Worm (Caenorhabditis elegans): ENCODE data around the gene nst-1.

Gene nst-1

ce11 chrII:8248745-8249144 lies 34.3 kb downstream of the nst-1 start, which contains the start of the genes F35C11.2 and F35C11.4:
Gene F35C11.2 (minus strand): TSS chrII:8248834.
Gene F35C11.4 (plus strand): TSS chrII:8249004.
- TF ChIP-seq nhr-237 (tag; optimal IDR thresholded peaks at IDR 0.05) = no peak
- TF ChIP-seq efl-1 (optimal IDR thresholded peaks at IDR 0.05) = no peak
- TF ChIP-seq efl-1 (GFP tag; optimal IDR thresholded peaks at IDR 0.05 in 1 of 2) = peak in 1 of 2 experiments; percentile 85
- TF ChIP-seq mep-1 (tag; optimal IDR thresholded peaks at IDR 0.05) = no peak
- TF ChIP-seq elt-3 (tag; optimal IDR thresholded peaks at IDR 0.05) = no peak
- TF ChIP-seq ceh-82 (tag; optimal IDR thresholded peaks at IDR 0.05) = no peak
- TF ChIP-seq zag-1 (tag; optimal IDR thresholded peaks at IDR 0.05) = no peak
- no peak for TF ChIP-seq ces-1 (GFP tag; optimal IDR thresholded peaks at IDR 0.05)
- TF ChIP-seq ztf-4 (tag; optimal IDR thresholded peaks at IDR 0.05) = no peak
- TF ChIP-seq lin-14 (GFP tag; optimal IDR thresholded peaks at IDR 0.05) = peak; percentile 1
- TF ChIP-seq isw-1 (GFP tag; IDR thresholded peaks at IDR 0.05) = no peak
- TF ChIP-seq lin-35 (GFP tag; optimal IDR thresholded peaks at IDR 0.05) = peak in 1 of 2 experiments; percentile 17
- TF ChIP-seq ceh-90 (tag; optimal IDR thresholded peaks at IDR 0.05) = no peak
- no peak for TF ChIP-seq dpl-1 (GFP tag; optimal IDR thresholded peaks at IDR 0.05)
- no peak for TF ChIP-seq egl-27 (tag; optimal IDR thresholded peaks at IDR 0.05)
- no peak for TF ChIP-seq vab-15 (tag; optimal IDR thresholded peaks at IDR 0.05)
- TF ChIP-seq lin-39 (tag; optimal IDR thresholded peaks at IDR 0.05) = no peak
- TF ChIP-seq C04F5.9 (tag; optimal IDR thresholded peaks at IDR 0.05) = no peak
- no peak for TF ChIP-seq xbp-1 (tag; optimal IDR thresholded peaks at IDR 0.05)
- TF ChIP-seq pag-3 (tag; optimal IDR thresholded peaks at IDR 0.05; ENCODE audit: borderline replicate concordance, insufficient read depth) = no peak
- no peak for TF ChIP-seq C16A3.4 (tag; optimal IDR thresholded peaks at IDR 0.05)
- TF ChIP-seq efl-3 (GFP tag; optimal IDR thresholded peaks at IDR 0.05) = no peak
- no peak for TF ChIP-seq lir-3 (tag; optimal IDR thresholded peaks at IDR 0.05; ENCODE audit: poor library complexity)
- TF ChIP-seq unc-98 (GFP tag; IDR thresholded peaks at IDR 0.05) = no peak
- no peak for TF ChIP-seq mdl-1 (tag; optimal IDR thresholded peaks at IDR 0.05)
- TF ChIP-seq hlh-4 (tag; optimal IDR thresholded peaks at IDR 0.05) = no peak
- no peak for TF ChIP-seq nhr-19 (GFP tag; conservative IDR thresholded peaks at IDR 0.05)
- TF ChIP-seq fkh-8 (tag; optimal IDR thresholded peaks at IDR 0.05) = no peak
- TF ChIP-seq skn-1 (tag; optimal IDR thresholded peaks at IDR 0.05) = no peak
- no peak for TF ChIP-seq tlp-1 (tag; optimal IDR thresholded peaks at IDR 0.05)
- TF ChIP-seq elt-2 (tag; optimal IDR thresholded peaks at IDR 0.05) = peak; percentile 60

- no peak for TF ChIP-seq lin-39 (tag; optimal IDR thresholded peaks at IDR 0.05)
These were observed 36.5 kb downstream of the nst-1 start, which contains the start of gene F35C11.3 for ce11 chrII:8246476-8246875. Gene F35C11.3 (plus strand): TSS chrII:8246776.

- no peak for TF ChIP-seq efl-3 (GFP tag; optimal IDR thresholded peaks at IDR 0.05)
- TF ChIP-seq jun-1 (tag; optimal IDR thresholded peaks at IDR 0.05) = no peak
- no peak for TF ChIP-seq ceh-88 (GFP tag; IDR thresholded peaks at IDR 0.05)
- TF ChIP-seq nhr-20 (tag; optimal IDR thresholded peaks at IDR 0.05) = no peak
- no peak for TF ChIP-seq ets-5 (GFP tag; IDR thresholded peaks at IDR 0.05)
- no peak for TF ChIP-seq lin-35 (GFP tag; optimal IDR thresholded peaks at IDR 0.05)
- no peak for TF ChIP-seq F16B12.6 (tag; optimal IDR thresholded peaks at IDR 0.05)
- TF ChIP-seq ceh-63 (GFP tag; optimal IDR thresholded peaks at IDR 0.05) = no peak
- TF ChIP-seq fkh-8 (tag; optimal IDR thresholded peaks at IDR 0.05) = no peak
- no peak for TF ChIP-seq sup-37 (GFP tag; optimal IDR thresholded peaks at IDR 0.05)
- TF ChIP-seq lin-13 (GFP tag; optimal IDR thresholded peaks at IDR 0.05) = no peak
- TF ChIP-seq nhr-47 (tag; optimal IDR thresholded peaks at IDR 0.05) = no peak
- no peak for TF ChIP-seq tlp-1 (tag; optimal IDR thresholded peaks at IDR 0.05)
- TF ChIP-seq xbp-1 (tag; optimal IDR thresholded peaks at IDR 0.05) = no peak
- no peak for TF ChIP-seq fkh-4 (tag; optimal IDR thresholded peaks at IDR 0.05; ENCODE audit: borderline replicate concordance)
- no peak for TF ChIP-seq zag-1 (tag; optimal IDR thresholded peaks at IDR 0.05)
- TF ChIP-seq C34B4.2 (tag; optimal IDR thresholded peaks at IDR 0.05) = no peak
- TF ChIP-seq lsy-2 (tag; optimal IDR thresholded peaks at IDR 0.05) = no peak
These were observed 44.9 kb downstream of the nst-1 start, which contains the start of gene nlp-5 for ce11 chrII:8238155-8238554. Gene nlp-5 (plus strand): TSS chrII:8238455.
